Worm (Caenorhabditis elegans) whole organism, dauer: Measurements from ENCODE around the gene hlh-3.

Experiments used
- unc-62 ChIP-seq: sonication (generic microtip); optimal IDR thresholded peaks from 2 replicates; lab custom pipeline; 2017; ENCODE audit warnings: missing biosample characterization, missing genetic modification reagents, missing genetic modification characterization

Gene hlh-3

ce11 chrII:9111471-9112016 is 25.1 kb downstream of the hlh-3 start:
- no peak for TF ChIP-seq unc-62 (GFP tag; lab: Kevin White, UChicago)

ce11 chrII:9112851-9113250 is 26.4 kb downstream of the hlh-3 start, which contains the start of gene jun-1:
Gene jun-1, plus strand, starts transcription at chrII:9113157.
- no peak for TF ChIP-seq unc-62 (GFP tag; lab: Kevin White, UChicago)

- no peak for TF ChIP-seq unc-62 (GFP tag; lab: Kevin White, UChicago)
Measured at ce11 chrII:9113759-9114158, 27.4 kb downstream of the hlh-3 start.

- TF ChIP-seq unc-62 (GFP tag; lab: Kevin White, UChicago), result no peak
Measured at ce11 chrII:9114972-9115371, 28.6 kb downstream of the hlh-3 start.

- TF ChIP-seq unc-62 (GFP tag; lab: Kevin White, UChicago), result no peak
Measured at ce11 chrII:9115644-9116043, 29.2 kb downstream of the hlh-3 start.

ce11 chrII:9116404-9116803 is 30.0 kb downstream of the hlh-3 start:
- no peak for TF ChIP-seq unc-62 (GFP tag; lab: Kevin White, UChicago)

- TF ChIP-seq unc-62 (GFP tag; lab: Kevin White, UChicago), result no peak
Measured at ce11 chrII:9117789-9118242, 31.4 kb downstream of the hlh-3 start.

ce11 chrII:9120329-9120728 is 33.9 kb downstream of the hlh-3 start:
- TF ChIP-seq unc-62 (GFP tag; lab: Kevin White, UChicago), result no peak

- no peak for TF ChIP-seq unc-62 (GFP tag; lab: Kevin White, UChicago)
Measured at ce11 chrII:9120813-9121554, 34.6 kb downstream of the hlh-3 start.

- TF ChIP-seq unc-62 (GFP tag; lab: Kevin White, UChicago), result no peak
Measured at ce11 chrII:9124353-9124752, 37.9 kb downstream of the hlh-3 start.

- no peak for TF ChIP-seq unc-62 (GFP tag; lab: Kevin White, UChicago)
Measured at ce11 chrII:9125007-9125406, 38.6 kb downstream of the hlh-3 start.

ce11 chrII:9126965-9127364 is 40.6 kb downstream of the hlh-3 start:
- no peak for TF ChIP-seq unc-62 (GFP tag; lab: Kevin White, UChicago)

ce11 chrII:9127379-9127778 is 41.0 kb downstream of the hlh-3 start:
- TF ChIP-seq unc-62 (GFP tag; lab: Kevin White, UChicago), result no peak

ce11 chrII:9128132-9128531 is 41.7 kb downstream of the hlh-3 start:
- TF ChIP-seq unc-62 (GFP tag; lab: Kevin White, UChicago), result no peak

- TF ChIP-seq unc-62 (GFP tag; lab: Kevin White, UChicago), result no peak
Measured at ce11 chrII:9130339-9130738, 43.9 kb downstream of the hlh-3 start.

ce11 chrII:9131363-9131762 is 45.0 kb downstream of the hlh-3 start, which contains the start of gene C16D2.1:
Gene C16D2.1, plus strand, starts transcription at chrII:9131663.
- TF ChIP-seq unc-62 (GFP tag; lab: Kevin White, UChicago), result no peak

ce11 chrII:9132338-9132737 is 45.9 kb downstream of the hlh-3 start:
- no peak for TF ChIP-seq unc-62 (GFP tag; lab: Kevin White, UChicago)
